Worm (Caenorhabditis elegans) whole organism, L3 larva: ENCODE measurements around the gene ehn-3.

Source experiments
- R02D3.7 ChIP-seq: fragments of 150-350 bp; optimal IDR thresholded peaks from 2 replicates; lab custom pipeline; 2014; ENCODE audit warnings: missing biosample characterization, missing genetic modification characterization
- ZK546.5 ChIP-seq: sonication (generic microtip); optimal IDR thresholded peaks from 2 replicates; lab custom pipeline; 2017; ENCODE audit warnings: missing biosample characterization, missing genetic modification characterization
- aly-2 ChIP-seq: fragments of 150-350 bp; optimal IDR thresholded peaks from 2 replicates; lab custom pipeline; 2014; ENCODE audit warnings: missing biosample characterization, missing genetic modification characterization
- ama-1 ChIP-seq: fragments of 150-350 bp; optimal IDR thresholded peaks from 2 replicates; lab custom pipeline; 2018
- ceh-16 ChIP-seq: sonication (generic microtip); optimal IDR thresholded peaks from 2 replicates; lab custom pipeline; 2017; ENCODE audit warnings: missing biosample characterization, missing genetic modification characterization
- ceh-28 ChIP-seq: fragments of 150-350 bp; optimal IDR thresholded peaks from 2 replicates; lab custom pipeline; 2014; ENCODE audit warnings: missing biosample characterization, missing genetic modification reagents, missing genetic modification characterization
- ceh-82 ChIP-seq: fragments of 150-350 bp; optimal IDR thresholded peaks from 2 replicates; lab custom pipeline; 2014; ENCODE audit warnings: missing biosample characterization, missing genetic modification characterization
- ceh-9 ChIP-seq: sonication (generic microtip); optimal IDR thresholded peaks from 2 replicates; lab custom pipeline; 2018; ENCODE audit warnings: missing biosample characterization, missing genetic modification characterization
- egl-27 ChIP-seq: sonication (generic microtip); optimal IDR thresholded peaks from 4 replicates; lab custom pipeline; 2017; ENCODE audit warnings: missing biosample characterization, missing genetic modification reagents, missing genetic modification characterization
- egl-5 ChIP-seq: fragments of 150-350 bp; optimal IDR thresholded peaks from 2 replicates; lab custom pipeline; 2017; ENCODE audit warnings: missing biosample characterization, missing genetic modification reagents, missing genetic modification characterization, inconsistent platforms
- elt-2 ChIP-seq: sonication (generic microtip); optimal IDR thresholded peaks from 2 replicates; lab custom pipeline; 2016; ENCODE audit warnings: missing genetic modification reagents, mild to moderate bottlenecking, missing genetic modification characterization, missing compliant biosample characterization
- elt-3 ChIP-seq, 3 experiments: fragments of 150-350 bp in 1 of 3; sonication (generic microtip) in 2 of 3; optimal IDR thresholded peaks; 2 replicates in 2 of 3; 4 replicates in 1 of 3; lab custom pipeline; 2014 to 2017; ENCODE audit warnings: missing biosample characterization in 3 of 3, missing genetic modification characterization in 3 of 3
- fkh-10 ChIP-seq: sonication (generic microtip); optimal IDR thresholded peaks from 2 replicates; lab custom pipeline; 2017; ENCODE audit warnings: missing biosample characterization, missing genetic modification reagents, missing genetic modification characterization
- fkh-2 ChIP-seq: fragments of 150-350 bp; optimal IDR thresholded peaks from 2 replicates; lab custom pipeline; 2014; ENCODE audit warnings: missing biosample characterization, missing genetic modification reagents, missing genetic modification characterization
- hmg-11 ChIP-seq: sonication (generic microtip); optimal IDR thresholded peaks from 2 replicates; lab custom pipeline; 2016; ENCODE audit warnings: missing genetic modification characterization, missing compliant biosample characterization
- jun-1 ChIP-seq: fragments of 150-350 bp; optimal IDR thresholded peaks from 2 replicates; lab custom pipeline; 2014; ENCODE audit warnings: missing biosample characterization, missing genetic modification reagents, missing genetic modification characterization
- lin-15B ChIP-seq: fragments of 150-350 bp; optimal IDR thresholded peaks from 2 replicates; lab custom pipeline; 2014; ENCODE audit warnings: missing biosample characterization, missing genetic modification characterization
- lsy-12 ChIP-seq: sonication (generic microtip); optimal IDR thresholded peaks from 2 replicates; lab custom pipeline; 2016; ENCODE audit warnings: mild to moderate bottlenecking, missing genetic modification characterization, missing compliant biosample characterization
- nfya-1 ChIP-seq: sonication (generic microtip); optimal IDR thresholded peaks from 2 replicates; lab custom pipeline; 2017; ENCODE audit warnings: missing genetic modification characterization, mild to moderate bottlenecking, missing compliant biosample characterization, antibody characterized with exemption, moderate library complexity; ENCODE audit not compliant: insufficient read depth
- nhr-11 ChIP-seq: fragments of 150-350 bp; optimal IDR thresholded peaks from 2 replicates; lab custom pipeline; 2014; ENCODE audit warnings: missing biosample characterization, missing genetic modification characterization
- nhr-12 ChIP-seq: fragments of 150-350 bp; optimal IDR thresholded peaks from 2 replicates; lab custom pipeline; 2014; ENCODE audit warnings: missing biosample characterization, missing genetic modification characterization
- nhr-237 ChIP-seq: fragments of 150-350 bp; optimal IDR thresholded peaks from 2 replicates; lab custom pipeline; 2014; ENCODE audit warnings: missing biosample characterization, missing genetic modification characterization
- nhr-25 ChIP-seq: sonication (generic microtip); optimal IDR thresholded peaks from 2 replicates; lab custom pipeline; 2017; ENCODE audit warnings: missing biosample characterization, missing genetic modification characterization
- nhr-28 ChIP-seq: fragments of 150-350 bp; optimal IDR thresholded peaks from 2 replicates; lab custom pipeline; 2014; ENCODE audit warnings: missing biosample characterization, missing genetic modification characterization
- nhr-43 ChIP-seq: sonication (generic microtip); optimal IDR thresholded peaks from 2 replicates; lab custom pipeline; 2016; ENCODE audit warnings: mild to moderate bottlenecking, missing genetic modification characterization, missing compliant biosample characterization; ENCODE audit not compliant: poor library complexity, severe bottlenecking
- nhr-77 ChIP-seq: fragments of 150-350 bp; optimal IDR thresholded peaks from 2 replicates; lab custom pipeline; 2014; ENCODE audit warnings: missing biosample characterization, missing genetic modification characterization
- pha-4 ChIP-seq: fragments of 150-350 bp; optimal IDR thresholded peaks from 2 replicates; lab custom pipeline; 2014; ENCODE audit warnings: missing biosample characterization, missing genetic modification reagents, missing genetic modification characterization
- pqm-1 ChIP-seq: fragments of 150-350 bp; optimal IDR thresholded peaks from 2 replicates; lab custom pipeline; 2017; ENCODE audit warnings: missing biosample characterization, missing genetic modification characterization, inconsistent platforms
- snpc-4 ChIP-seq: fragments of 150-350 bp; optimal IDR thresholded peaks from 2 replicates; lab custom pipeline; 2014; ENCODE audit warnings: missing biosample characterization, missing genetic modification characterization
- tbx-2 ChIP-seq: sonication (generic microtip); optimal IDR thresholded peaks from 2 replicates; lab custom pipeline; 2016; ENCODE audit warnings: mild to moderate bottlenecking, missing genetic modification characterization, missing compliant biosample characterization
- unc-39 ChIP-seq: sonication (generic microtip); optimal IDR thresholded peaks from 4 replicates; lab custom pipeline; 2017; ENCODE audit warnings: missing biosample characterization, missing genetic modification characterization
- unc-62 ChIP-seq: fragments of 150-350 bp; sonication (generic microtip); optimal IDR thresholded peaks from 4 replicates; lab custom pipeline; 2014; ENCODE audit warnings: missing biosample characterization, missing genetic modification reagents, missing genetic modification characterization
- zag-1 ChIP-seq: fragments of 150-350 bp; optimal IDR thresholded peaks from 2 replicates; lab custom pipeline; 2014; ENCODE audit warnings: missing biosample characterization, missing genetic modification characterization
- ztf-11 ChIP-seq: fragments of 150-350 bp; optimal IDR thresholded peaks from 2 replicates; lab custom pipeline; 2014; ENCODE audit warnings: missing biosample characterization, missing genetic modification characterization
- ztf-4 ChIP-seq: fragments of 150-350 bp; optimal IDR thresholded peaks from 2 replicates; lab custom pipeline; 2014; ENCODE audit warnings: missing biosample characterization, missing genetic modification characterization

ehn-3 gene

DNA sequence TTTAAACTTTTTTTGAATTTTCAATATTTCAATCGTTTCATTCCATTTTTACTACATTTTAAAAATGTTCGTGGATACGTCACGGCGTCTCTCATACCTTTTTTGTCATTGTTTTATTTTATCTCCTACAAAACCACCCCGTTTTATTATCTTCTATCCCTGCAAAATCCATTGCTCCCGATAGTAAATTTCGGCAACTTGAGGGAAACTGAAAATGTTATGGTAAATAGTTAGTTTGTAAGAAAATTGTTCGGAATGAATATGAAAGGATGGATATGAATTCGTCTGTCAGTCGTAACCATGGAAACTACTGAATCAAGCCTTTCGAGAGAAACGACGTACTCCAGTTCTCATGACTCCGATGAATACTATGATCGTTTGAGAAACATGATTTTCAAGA is 37.7 kb downstream of the ehn-3 start, which contains the start of gene F41H10.2:
F41H10.2 (plus strand) TSS at position 301 of the 400 bp plus-strand sequence.
- TF ChIP-seq fkh-10 (GFP tag; lab: Kevin White, UChicago), result no peak
- no peak for TF ChIP-seq ZK546.5 (tag; lab: Kevin White, UChicago)
- TF ChIP-seq nhr-43, result no peak
- no peak for TF ChIP-seq hmg-11
- TF ChIP-seq ztf-4 (tag; lab: Kevin White, UChicago), result no peak
- no peak for TF ChIP-seq aly-2
- TF ChIP-seq R02D3.7, result no peak
- TF ChIP-seq egl-27 (tag; lab: Kevin White, UChicago), result no peak
- no peak for TF ChIP-seq nhr-237 (tag; lab: Kevin White, UChicago)
- no peak for TF ChIP-seq ama-1 (lab: Kevin White, UChicago)
- no peak for TF ChIP-seq nhr-25 (tag; lab: Kevin White, UChicago)
- no peak for TF ChIP-seq jun-1 (tag; lab: Kevin White, UChicago)
- TF ChIP-seq ztf-11 (tag; lab: Kevin White, UChicago), result no peak
- TF ChIP-seq unc-62 (GFP tag; lab: Kevin White, UChicago), result no peak
- no peak for TF ChIP-seq nfya-1 (tag; lab: Kevin White, UChicago)
- TF ChIP-seq snpc-4, result no peak
- TF ChIP-seq elt-3 (tag; optimal IDR thresholded peaks at IDR 0.05; lab: Kevin White, UChicago), result no peak
- TF ChIP-seq, all 47 proteins: peak for 0

DNA sequence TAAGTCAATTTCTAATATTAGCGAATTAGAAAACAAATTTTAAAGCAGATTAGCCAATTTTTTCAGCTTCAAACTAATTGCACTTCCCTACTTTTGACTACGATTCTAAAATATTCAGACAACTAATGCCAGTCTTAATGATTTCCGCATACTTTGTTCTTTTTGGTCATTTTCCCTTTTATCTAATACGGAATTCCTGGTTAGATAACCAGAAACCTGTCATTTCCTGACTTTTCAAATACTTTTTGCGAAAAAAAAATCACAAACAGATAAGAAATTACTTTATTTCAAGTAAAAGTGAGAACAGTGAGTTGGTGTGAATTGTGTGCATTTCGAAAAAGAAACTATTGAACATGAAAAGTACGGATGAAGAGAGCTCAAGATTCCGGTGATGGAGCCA is 38.9 kb downstream of the ehn-3 start:
- TF ChIP-seq nhr-237 (tag; lab: Kevin White, UChicago) (no peak), nhr-25 (tag; lab: Kevin White, UChicago) (no peak), hmg-11 (no peak), unc-39 (tag; lab: Kevin White, UChicago) (no peak), ZK546.5 (tag; lab: Kevin White, UChicago) (no peak), nhr-77 (no peak), ceh-16 (tag; lab: Kevin White, UChicago) (no peak), unc-62 (GFP tag; lab: Kevin White, UChicago) (no peak), pqm-1 (peak; percentile 46), nhr-43 (no peak), elt-2 (tag; lab: Kevin White, UChicago) (peak; percentile 83), ceh-9 (tag; lab: Kevin White, UChicago) (no peak), fkh-10 (GFP tag; lab: Kevin White, UChicago) (no peak), nhr-11 (tag; lab: Kevin White, UChicago) (no peak), ztf-11 (tag; lab: Kevin White, UChicago) (no peak), ztf-4 (tag; lab: Kevin White, UChicago) (no peak)

DNA sequence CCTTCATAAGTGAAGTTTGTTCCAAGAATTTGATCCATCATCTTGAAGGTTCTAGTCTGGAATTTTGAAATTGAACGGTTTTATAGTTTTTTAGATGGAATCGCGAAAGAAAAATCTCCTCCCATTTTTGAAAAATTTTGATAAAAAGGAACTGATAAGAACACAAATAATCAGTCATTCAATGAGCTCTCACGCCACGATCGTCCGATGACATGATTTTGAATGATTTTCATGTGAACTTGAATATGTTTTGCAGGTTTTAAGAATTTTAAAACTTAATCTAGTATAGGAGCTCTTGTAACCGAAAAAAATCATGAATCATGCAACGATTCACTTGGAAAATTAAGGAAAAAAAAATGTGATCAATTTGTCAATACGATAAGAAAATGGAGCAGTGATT is 42.0 kb downstream of the ehn-3 start, which contains the start of gene elo-5:
elo-5 (minus strand) TSS at position 56 of the 400 bp plus-strand sequence.
- TF ChIP-seq nhr-12 (tag; lab: Kevin White, UChicago) (no peak), aly-2 (no peak), nhr-11 (tag; lab: Kevin White, UChicago) (no peak), pqm-1 (peak; percentile 52), lin-15B (no peak), nhr-25 (tag; lab: Kevin White, UChicago) (no peak), egl-27 (tag; lab: Kevin White, UChicago) (no peak), pha-4 (tag; lab: Kevin White, UChicago) (peak; percentile 47), egl-5 (tag; lab: Kevin White, UChicago) (no peak), elt-2 (tag; lab: Kevin White, UChicago) (peak; percentile 91)

DNA sequence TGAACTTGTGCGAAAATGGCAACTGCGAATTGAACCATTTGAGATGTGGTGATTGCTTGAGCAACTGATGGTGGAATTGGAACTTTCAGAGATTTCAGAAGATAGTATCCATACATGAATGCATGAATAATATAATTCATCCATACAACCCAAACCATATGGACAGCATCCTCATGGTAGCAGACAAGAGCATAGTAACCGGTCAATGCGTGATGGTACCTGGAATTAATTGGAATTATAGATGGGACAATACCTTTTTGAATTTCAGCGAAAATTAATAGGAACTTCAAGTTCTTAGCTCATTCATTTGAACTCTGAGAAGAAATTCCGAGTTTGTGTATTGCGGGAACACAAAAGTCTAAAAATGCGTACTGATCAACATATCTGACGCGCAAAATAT is 44.1 kb downstream of the ehn-3 start:
- TF ChIP-seq nhr-11 (tag; lab: Kevin White, UChicago), result no peak
- no peak for TF ChIP-seq lsy-12 (tag; lab: Kevin White, UChicago)
- no peak for TF ChIP-seq tbx-2 (tag; lab: Kevin White, UChicago)
- TF ChIP-seq nhr-12 (tag; lab: Kevin White, UChicago), result no peak
- TF ChIP-seq ceh-82, result no peak
- no peak for TF ChIP-seq nhr-28 (tag; lab: Kevin White, UChicago)
- TF ChIP-seq hmg-11, result no peak
- TF ChIP-seq nhr-237 (tag; lab: Kevin White, UChicago), result no peak
- no peak for TF ChIP-seq lin-15B
- TF ChIP-seq ceh-28, result no peak
- TF ChIP-seq fkh-2 (tag; lab: Kevin White, UChicago), result no peak
- no peak for TF ChIP-seq nhr-77
- TF ChIP-seq nhr-25 (tag; lab: Kevin White, UChicago), result no peak
- TF ChIP-seq zag-1 (tag; lab: Kevin White, UChicago), result no peak
- TF ChIP-seq jun-1 (tag; lab: Kevin White, UChicago), result no peak
